Worm (Caenorhabditis elegans) whole organism, L1 larva: ENCODE results near the gene fask-1.

ENCODE experiments used
- C34B4.2 ChIP-seq: sonication (generic microtip); optimal IDR thresholded peaks from 2 replicates; lab custom pipeline; 2017; ENCODE audit warnings: mild to moderate bottlenecking, missing genetic modification characterization, missing compliant biosample characterization
- aly-2 ChIP-seq: fragments of 150-350 bp; optimal IDR thresholded peaks from 2 replicates; lab custom pipeline; 2014; ENCODE audit warnings: missing biosample characterization, missing genetic modification characterization
- lin-14 ChIP-seq: fragments of 200-800 bp; sonication (Bioruptor generic); optimal IDR thresholded peaks from 2 replicates; lab custom pipeline; 2018; ENCODE audit warnings: mild to moderate bottlenecking, missing genetic modification characterization, moderate library complexity, missing compliant biosample characterization
- lir-3 ChIP-seq: sonication (generic microtip); optimal IDR thresholded peaks from 2 replicates; lab custom pipeline; 2016; ENCODE audit warnings: mild to moderate bottlenecking, missing genetic modification characterization, moderate library complexity, missing compliant biosample characterization; ENCODE audit not compliant: poor library complexity
- nhr-28 ChIP-seq: fragments of 150-350 bp; optimal IDR thresholded peaks from 2 replicates; lab custom pipeline; 2014; ENCODE audit warnings: missing biosample characterization, missing genetic modification characterization
- nhr-71 ChIP-seq: sonication (generic microtip); optimal IDR thresholded peaks from 2 replicates; lab custom pipeline; 2016; ENCODE audit warnings: mild to moderate bottlenecking, missing genetic modification characterization, moderate library complexity, missing compliant biosample characterization
- pax-3 ChIP-seq: fragments of 200-800 bp; sonication (Bioruptor generic); optimal IDR thresholded peaks from 2 replicates; lab custom pipeline; 2018; ENCODE audit warnings: mild to moderate bottlenecking, missing genetic modification characterization, moderate library complexity, missing compliant biosample characterization
- swsn-7 ChIP-seq: sonication (generic microtip); optimal IDR thresholded peaks from 2 replicates; lab custom pipeline; 2016; ENCODE audit warnings: missing genetic modification characterization, missing compliant biosample characterization
- tlp-1 ChIP-seq: fragments of 150-350 bp; optimal IDR thresholded peaks from 2 replicates; lab custom pipeline; 2014; ENCODE audit warnings: missing biosample characterization, missing genetic modification characterization
- ztf-11 ChIP-seq, 2 experiments: sonication (generic microtip); optimal IDR thresholded peaks; 2 replicates each; lab custom pipeline; 2016 to 2017; ENCODE audit warnings: missing genetic modification characterization in 2 of 2, missing biosample characterization in 1 of 2, missing compliant biosample characterization in 1 of 2

DNA sequence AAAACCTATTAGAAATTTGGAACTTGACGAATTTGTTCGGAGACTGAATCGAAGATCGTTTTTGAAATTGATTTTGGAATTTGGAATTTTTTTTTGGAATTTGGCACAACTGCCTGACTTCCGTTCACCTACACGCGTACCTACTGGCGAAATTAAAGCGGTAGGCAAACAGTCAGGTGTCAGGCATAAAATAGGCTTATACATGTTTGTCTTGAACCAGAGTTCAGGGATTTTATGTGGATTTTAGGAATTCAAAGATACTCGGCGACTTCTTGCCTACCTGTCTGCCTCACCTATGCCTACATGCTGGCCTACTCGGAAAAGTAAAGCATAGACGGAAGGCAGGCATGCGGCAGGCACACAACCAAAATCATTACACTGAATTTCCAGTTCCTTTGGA, 22.2 kb upstream of the fask-1 start:
- TF ChIP-seq ztf-11 (tag; optimal IDR thresholded peaks at IDR 0.05; lab: Kevin White, UChicago) (no peak), swsn-7 (tag; lab: Kevin White, UChicago) (no peak), tlp-1 (tag; lab: Kevin White, UChicago) (no peak), lin-14 (GFP tag; lab: Kevin White, UChicago) (no peak), pax-3 (tag; lab: Kevin White, UChicago) (no peak), nhr-71 (tag; lab: Kevin White, UChicago) (no peak), lir-3 (tag; lab: Kevin White, UChicago) (no peak), nhr-28 (tag; lab: Kevin White, UChicago) (no peak), C34B4.2 (tag; lab: Kevin White, UChicago) (no peak), aly-2 (tag; lab: Kevin White, UChicago) (no peak)
